Worm (Caenorhabditis elegans): ENCODE results near the gene lin-23.

lin-23 gene

ce11 chrII:6327317-6327716, 43.8 kb upstream of the lin-23 start (continued):
- peak; percentile 19 for TF ChIP-seq nhr-71 (tag; optimal IDR thresholded peaks at IDR 0.05)
- no peak for TF ChIP-seq ceh-82 (tag; optimal IDR thresholded peaks at IDR 0.05)
- TF ChIP-seq xbp-1 (tag; optimal IDR thresholded peaks at IDR 0.05): no peak
- no peak for TF ChIP-seq ceh-90 (tag; optimal IDR thresholded peaks at IDR 0.05)
- no peak for TF ChIP-seq efl-1 (optimal IDR thresholded peaks at IDR 0.05)
- TF ChIP-seq efl-1 (GFP tag; optimal IDR thresholded peaks at IDR 0.05 in 1 of 2): peak in 1 of 2 experiments; percentile 60
- TF ChIP-seq pag-3 (tag; optimal IDR thresholded peaks at IDR 0.05; ENCODE audit: borderline replicate concordance, insufficient read depth): no peak
- peak; percentile 97 for TF ChIP-seq elt-2 (tag; optimal IDR thresholded peaks at IDR 0.05)
- TF ChIP-seq hlh-4 (tag; optimal IDR thresholded peaks at IDR 0.05): no peak
- TF ChIP-seq aly-2 (tag; optimal IDR thresholded peaks at IDR 0.05): no peak
- TF ChIP-seq nhr-28 (tag; optimal IDR thresholded peaks at IDR 0.05): no peak
- no peak for TF ChIP-seq ztf-11 (tag; optimal IDR thresholded peaks at IDR 0.05)

ce11 chrII:6328672-6329071, 42.4 kb upstream of the lin-23 start:
- TF ChIP-seq lin-14 (GFP tag; optimal IDR thresholded peaks at IDR 0.05) (peak; percentile 33), grh-1 (GFP tag; IDR thresholded peaks at IDR 0.05) (no peak), sup-37 (GFP tag; optimal IDR thresholded peaks at IDR 0.05) (no peak), lir-3 (tag; optimal IDR thresholded peaks at IDR 0.05; ENCODE audit: poor library complexity) (no peak), nhr-90 (tag; optimal IDR thresholded peaks at IDR 0.05; ENCODE audit: poor library complexity) (peak; percentile 38), nhr-12 (tag; optimal IDR thresholded peaks at IDR 0.05) (no peak), zag-1 (tag; optimal IDR thresholded peaks at IDR 0.05) (no peak), elt-3 (tag; optimal IDR thresholded peaks at IDR 0.05) (no peak), zip-4 (GFP tag; optimal IDR thresholded peaks at IDR 0.05) (no peak), ceh-88 (GFP tag; IDR thresholded peaks at IDR 0.05) (no peak), skn-1 (tag; optimal IDR thresholded peaks at IDR 0.05) (no peak), fkh-8 (tag; optimal IDR thresholded peaks at IDR 0.05) (no peak), C04F5.9 (tag; optimal IDR thresholded peaks at IDR 0.05) (no peak), sox-4 (tag; optimal IDR thresholded peaks at IDR 0.05) (no peak), ama-1 (optimal IDR thresholded peaks at IDR 0.05) (peak; percentile 37), mab-9 (GFP tag; IDR thresholded peaks at IDR 0.05) (no peak), isw-1 (GFP tag; IDR thresholded peaks at IDR 0.05) (no peak), mef-2 (tag; optimal IDR thresholded peaks at IDR 0.05) (no peak), mdl-1 (tag; optimal IDR thresholded peaks at IDR 0.05) (no peak), pqm-1 (tag; optimal IDR thresholded peaks at IDR 0.05) (peak; percentile 37), fos-1 (tag; optimal IDR thresholded peaks at IDR 0.05) (no peak), nhr-11 (tag; optimal IDR thresholded peaks at IDR 0.05) (no peak), pax-3 (tag; optimal IDR thresholded peaks at IDR 0.05) (no peak), hpl-2 (GFP tag; optimal IDR thresholded peaks at IDR 0.05) (no peak), nhr-71 (tag; optimal IDR thresholded peaks at IDR 0.05) (peak; percentile 14), dsc-1 (tag; optimal IDR thresholded peaks at IDR 0.05) (no peak), ces-1 (GFP tag; optimal IDR thresholded peaks at IDR 0.05) (no peak), tlp-1 (tag; optimal IDR thresholded peaks at IDR 0.05) (peak; percentile 30), efl-1 (optimal IDR thresholded peaks at IDR 0.05) (no peak), efl-1 (GFP tag; optimal IDR thresholded peaks at IDR 0.05 in 1 of 2) (peak in 1 of 2 experiments; percentile 43), lsy-2 (tag; optimal IDR thresholded peaks at IDR 0.05) (peak in 1 of 2 experiments; percentile 13), nhr-76 (tag; optimal IDR thresholded peaks at IDR 0.05) (no peak), unc-98 (GFP tag; IDR thresholded peaks at IDR 0.05) (no peak), vab-15 (tag; optimal IDR thresholded peaks at IDR 0.05) (no peak), elt-2 (tag; optimal IDR thresholded peaks at IDR 0.05) (peak; percentile 95), lin-39 (tag; optimal IDR thresholded peaks at IDR 0.05) (no peak), nhr-20 (tag; optimal IDR thresholded peaks at IDR 0.05) (peak; percentile 4), efl-3 (GFP tag; optimal IDR thresholded peaks at IDR 0.05) (no peak), sptf-1 (tag; optimal IDR thresholded peaks at IDR 0.05) (no peak), blmp-1 (tag; optimal IDR thresholded peaks at IDR 0.05) (no peak), unc-62 (GFP tag; optimal IDR thresholded peaks at IDR 0.05) (no peak), nhr-237 (tag; optimal IDR thresholded peaks at IDR 0.05) (no peak), lin-35 (GFP tag; optimal IDR thresholded peaks at IDR 0.05) (peak in 1 of 2 experiments; percentile 65), aly-2 (tag; optimal IDR thresholded peaks at IDR 0.05) (no peak)
